Worm (Caenorhabditis elegans) whole organism, midembryonic: Measurements from ENCODE around the gene col-38.

ENCODE experiments used
- flt-1 ChIP-seq: fragments of 200-800 bp; sonication (Bioruptor generic); IDR thresholded peaks from 2 replicates; pipeline ENCODE4 v1.3.6; 2022; ENCODE audit warnings: missing genetic modification characterization, missing compliant biosample characterization
- tab-1 ChIP-seq: fragments of 200-800 bp; sonication (Bioruptor generic); IDR thresholded peaks from 2 replicates; pipeline ENCODE4 v1.3.6; 2022; ENCODE audit warnings: missing genetic modification characterization, missing compliant biosample characterization
- ztf-23 ChIP-seq: fragments of 200-800 bp; sonication (Bioruptor generic); IDR thresholded peaks from 2 replicates; pipeline ENCODE4 v1.3.6; 2022; ENCODE audit warnings: missing genetic modification reagents, missing genetic modification characterization, missing compliant biosample characterization

- TF ChIP-seq flt-1 (GFP tag; lab: Robert Waterston, UW) (no peak), tab-1 (GFP tag; lab: Robert Waterston, UW) (no peak), ztf-23 (GFP tag; lab: Robert Waterston, UW) (no peak)
Observed at ce11 chrII:8531181-8531759, 37.6 kb downstream of the col-38 start, which contains the start of gene gldi-7.
